In genomic region chr3R:9213029-9213428, dm6 we compare ENCODE assay signal across 4 fruit fly cellular contexts.
TF ChIP-seq lines count a peak whose summit lies in the region.

No protein-coding gene starts in this region.

- no peak for TF ChIP-seq CTCF in whole organism, embryonic (GFP tag; optimal IDR thresholded peaks at IDR 0.05; lab: Kevin White, UChicago)

TF ChIP-seq in whole organism, embryonic, 481 proteins besides CTCF, POLR2A, EP300 and RAD21 (continues in another document):
- TF ChIP-seq trem (tag; optimal IDR thresholded peaks at IDR 0.05; lab: Kevin White, UChicago), result no peak
- no peak for TF ChIP-seq CG2889 (GFP tag; IDR thresholded peaks at IDR 0.05; lab: Robert Waterston, UW)
- no peak for TF ChIP-seq CG10209 (GFP tag; optimal IDR thresholded peaks at IDR 0.05; lab: Kevin White, UChicago)
- TF ChIP-seq Oli (tag; optimal IDR thresholded peaks at IDR 0.05; lab: Kevin White, UChicago), result no peak
- no peak for TF ChIP-seq Atf3 (GFP tag; optimal IDR thresholded peaks at IDR 0.05; lab: Kevin White, UChicago)
- TF ChIP-seq CG7839 (tag; optimal IDR thresholded peaks at IDR 0.05; lab: Kevin White, UChicago), result peak; percentile 3
- no peak for TF ChIP-seq cad (GFP tag; optimal IDR thresholded peaks at IDR 0.05; lab: Kevin White, UChicago)
- TF ChIP-seq CG18476 (GFP tag; optimal IDR thresholded peaks at IDR 0.05; lab: Kevin White, UChicago), result no peak
- no peak for TF ChIP-seq ERR (GFP tag; optimal IDR thresholded peaks at IDR 0.05; lab: Kevin White, UChicago)
- TF ChIP-seq CG13424 (tag; optimal IDR thresholded peaks at IDR 0.05; lab: Kevin White, UChicago), result peak; percentile 1
- no peak for TF ChIP-seq CG11247 (GFP tag; IDR thresholded peaks at IDR 0.05; lab: Robert Waterston, UW)
- TF ChIP-seq TFAM (GFP tag; optimal IDR thresholded peaks at IDR 0.05; lab: Kevin White, UChicago), result no peak
- no peak for TF ChIP-seq vfl (GFP tag; optimal IDR thresholded peaks at IDR 0.05; lab: Kevin White, UChicago)
- no peak for TF ChIP-seq H15 (GFP tag; IDR thresholded peaks at IDR 0.05; lab: Robert Waterston, UW)
- TF ChIP-seq phol (tag; optimal IDR thresholded peaks at IDR 0.05; lab: Kevin White, UChicago), result peak; percentile 3
- TF ChIP-seq Max (GFP tag; optimal IDR thresholded peaks at IDR 0.05; lab: Kevin White, UChicago), result no peak
- TF ChIP-seq row (GFP tag; IDR thresholded peaks at IDR 0.05; lab: Robert Waterston, UW), result peak; percentile 53
- no peak for TF ChIP-seq dan (GFP tag; IDR thresholded peaks at IDR 0.05; lab: Robert Waterston, UW)
- TF ChIP-seq slp2 (GFP tag; optimal IDR thresholded peaks at IDR 0.05; lab: Kevin White, UChicago), result no peak
- peak in 1 of 2 experiments; percentile 14 for TF ChIP-seq Hr51 (GFP tag; optimal IDR thresholded peaks at IDR 0.05; lab: Kevin White, UChicago)
- no peak for TF ChIP-seq ems (GFP tag; optimal IDR thresholded peaks at IDR 0.05; lab: Kevin White, UChicago)
- TF ChIP-seq CG33213 (GFP tag; optimal IDR thresholded peaks at IDR 0.05; lab: Kevin White, UChicago), result no peak
- no peak for TF ChIP-seq Ptx1 (GFP tag; IDR thresholded peaks at IDR 0.05; lab: Robert Waterston, UW)
- TF ChIP-seq Sox100B (GFP tag; optimal IDR thresholded peaks at IDR 0.05; lab: Kevin White, UChicago), result no peak

TF ChIP-seq in whole organism, prepupa, 60 proteins besides CTCF, POLR2A, EP300 and RAD21 (continues in another document):
- TF ChIP-seq CG6163 (GFP tag; IDR thresholded peaks at IDR 0.05; lab: Robert Waterston, UW) (0 out of 3 replicates have a peak, but pooled peaks have one; percentile 47), CG6808 (GFP tag; optimal IDR thresholded peaks at IDR 0.05; lab: Kevin White, UChicago) (peak; percentile 14), fd85E (GFP tag; optimal IDR thresholded peaks at IDR 0.05; lab: Kevin White, UChicago) (no peak), CG6276 (GFP tag; optimal IDR thresholded peaks at IDR 0.05; lab: Kevin White, UChicago) (no peak), CG7368 (GFP tag; optimal IDR thresholded peaks at IDR 0.05; lab: Kevin White, UChicago) (no peak), CG10631 (GFP tag; optimal IDR thresholded peaks at IDR 0.05; lab: Kevin White, UChicago) (peak; percentile 35), acj6 (GFP tag; optimal IDR thresholded peaks at IDR 0.05; lab: Kevin White, UChicago) (peak; percentile 28), CG11762 (GFP tag; optimal IDR thresholded peaks at IDR 0.05; lab: Kevin White, UChicago; ENCODE audit: insufficient read depth) (no peak), Met (GFP tag; optimal IDR thresholded peaks at IDR 0.05; lab: Kevin White, UChicago) (peak; percentile 21), Smox (GFP tag; optimal IDR thresholded peaks at IDR 0.05; lab: Kevin White, UChicago) (no peak), salr (GFP tag; optimal IDR thresholded peaks at IDR 0.05; lab: Kevin White, UChicago) (peak in 1 of 2 experiments; percentile 1), CG8119 (GFP tag; IDR thresholded peaks at IDR 0.05; lab: Robert Waterston, UW) (0 out of 3 replicates have a peak, but pooled peaks have one; percentile 35), fd59A (GFP tag; optimal IDR thresholded peaks at IDR 0.05; lab: Kevin White, UChicago) (no peak), cyc (GFP tag; optimal IDR thresholded peaks at IDR 0.05; lab: Kevin White, UChicago) (peak; percentile 27), pdm3 (GFP tag; optimal IDR thresholded peaks at IDR 0.05; lab: Kevin White, UChicago) (peak; percentile 27), CG10669 (GFP tag; optimal IDR thresholded peaks at IDR 0.05; lab: Kevin White, UChicago) (peak; percentile 32), CG4318 (GFP tag; optimal IDR thresholded peaks at IDR 0.05; lab: Kevin White, UChicago) (no peak), Lpt (GFP tag; optimal IDR thresholded peaks at IDR 0.05; lab: Kevin White, UChicago) (no peak), CG8632 (GFP tag; optimal IDR thresholded peaks at IDR 0.05; lab: Kevin White, UChicago) (no peak), CG11902 (GFP tag; optimal IDR thresholded peaks at IDR 0.05; lab: Kevin White, UChicago) (no peak), CG16779 (tag; optimal IDR thresholded peaks at IDR 0.05; lab: Kevin White, UChicago) (no peak), CG3032 (tag; optimal IDR thresholded peaks at IDR 0.05; lab: Kevin White, UChicago) (peak; percentile 9), CG6792 (GFP tag; optimal IDR thresholded peaks at IDR 0.05; lab: Kevin White, UChicago) (peak; percentile 20)

TF ChIP-seq in whole organism, pupa, 21 proteins besides CTCF, POLR2A, EP300 and RAD21:
- TF ChIP-seq CG13204 (GFP tag; optimal IDR thresholded peaks at IDR 0.05; lab: Kevin White, UChicago), result no peak
- peak; percentile 42; the same call in 1 of the 3 replicates for TF ChIP-seq CG4496 (GFP tag; IDR thresholded peaks at IDR 0.05; lab: Robert Waterston, UW)
- no peak for TF ChIP-seq EcR (GFP tag; optimal IDR thresholded peaks at IDR 0.05; lab: Kevin White, UChicago)
- no peak for TF ChIP-seq CG10348 (GFP tag; IDR thresholded peaks at IDR 0.05; lab: Robert Waterston, UW)
- TF ChIP-seq D1 (tag; optimal IDR thresholded peaks at IDR 0.05; lab: Kevin White, UChicago), result no peak
- TF ChIP-seq Snoo (tag; optimal IDR thresholded peaks at IDR 0.05; lab: Kevin White, UChicago), result peak; percentile 2
- no peak for TF ChIP-seq Pif1A (GFP tag; optimal IDR thresholded peaks at IDR 0.05; lab: Kevin White, UChicago)
- TF ChIP-seq CG8159 (tag; optimal IDR thresholded peaks at IDR 0.05; lab: Kevin White, UChicago), result peak; percentile 49
- no peak for TF ChIP-seq fd96Ca (GFP tag; IDR thresholded peaks at IDR 0.05; lab: Robert Waterston, UW)
- peak; percentile 30 for TF ChIP-seq CG9948 (tag; optimal IDR thresholded peaks at IDR 0.05; lab: Kevin White, UChicago)
- no peak for TF ChIP-seq gl (tag; optimal IDR thresholded peaks at IDR 0.05; lab: Kevin White, UChicago)
- TF ChIP-seq CG34367 (tag; optimal IDR thresholded peaks at IDR 0.05; lab: Kevin White, UChicago), result peak; percentile 21
- no peak for TF ChIP-seq Ets98B (GFP tag; IDR thresholded peaks at IDR 0.05; lab: Robert Waterston, UW)
- TF ChIP-seq CG32121 (GFP tag; IDR thresholded peaks at IDR 0.05; lab: Robert Waterston, UW), result no peak
- TF ChIP-seq CG14655 (GFP tag; optimal IDR thresholded peaks at IDR 0.05; lab: Kevin White, UChicago), result peak; percentile 51
- peak; percentile 36 for TF ChIP-seq CG15710 (tag; optimal IDR thresholded peaks at IDR 0.05; lab: Kevin White, UChicago)
- TF ChIP-seq CG12605 (GFP tag; IDR thresholded peaks at IDR 0.05; lab: Robert Waterston, UW), result no peak
- peak; percentile 20 for TF ChIP-seq CG17806 (tag; optimal IDR thresholded peaks at IDR 0.05; lab: Kevin White, UChicago)
- TF ChIP-seq CG8301 (tag; optimal IDR thresholded peaks at IDR 0.05; lab: Kevin White, UChicago), result peak; percentile 30
- TF ChIP-seq Pif1B (GFP tag; optimal IDR thresholded peaks at IDR 0.05; lab: Kevin White, UChicago), result no peak
- no peak for TF ChIP-seq rn (GFP tag; IDR thresholded peaks at IDR 0.05; lab: Robert Waterston, UW)
TF ChIP-seq in whole organism, pupa: peak in this region for 9.

TF ChIP-seq in whole organism, wandering third instar larva, 38 proteins besides CTCF, POLR2A, EP300 and RAD21:
- peak; percentile 4 for TF ChIP-seq h (GFP tag; optimal IDR thresholded peaks at IDR 0.05; lab: Kevin White, UChicago)
- TF ChIP-seq OdsH (GFP tag; optimal IDR thresholded peaks at IDR 0.05; lab: Kevin White, UChicago), result no peak

Comparison
In these comparisons a context has a peak if more than half of its experiments do, and no peak if none do; other contexts are left out.
1. Of the 7 proteins assayed by ChIP-seq in both whole organism, embryonic and whole organism, prepupa: peak only in whole organism, embryonic: none; only in whole organism, prepupa: Hr39; in both: none; in neither: 6.